Fruit fly (Drosophila melanogaster) S2 (cell line): ENCODE measurements around the gene CG31997.

Experiments used
- CG8478 ChIP-seq: fragments of >200 bp; optimal IDR thresholded peaks from 2 replicates; lab custom pipeline; 2018
- CTCF ChIP-seq, 2 experiments: fragments of >200 bp; optimal IDR thresholded peaks; 2 replicates each; lab custom pipeline; 2018

CG31997 gene

DNA sequence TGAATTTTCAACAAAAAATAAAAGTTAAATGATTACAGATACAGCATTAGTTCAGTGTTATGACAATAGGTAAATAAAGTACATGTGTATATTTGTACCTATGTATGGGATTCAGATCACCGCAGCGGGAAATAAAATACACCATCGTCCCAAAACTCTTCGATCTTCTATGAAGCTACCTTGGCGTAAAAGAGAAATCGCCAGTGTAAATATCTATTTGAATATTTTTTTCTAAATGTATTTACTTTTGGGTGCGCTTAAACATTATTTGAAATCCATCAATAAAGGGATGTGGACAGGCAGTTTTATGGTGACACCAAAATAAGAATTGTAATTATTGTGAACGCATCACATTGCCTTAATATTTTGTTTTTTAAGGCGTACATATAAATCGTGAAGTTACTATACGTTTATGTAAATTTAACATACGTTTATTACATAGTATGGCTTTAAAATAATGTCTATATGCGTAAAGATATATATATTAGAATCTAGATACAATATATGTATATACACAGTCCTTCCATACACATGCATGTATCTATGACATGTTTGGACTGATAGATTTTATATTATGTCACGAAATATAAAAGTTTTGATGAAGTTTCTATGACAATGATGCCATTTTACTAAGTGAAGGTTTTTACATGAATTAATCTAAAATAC is 23.8 kb downstream of the CG31997 start, which contains the start of gene anne:
Gene anne, plus strand, starts transcription at position 263 of the 666 bp plus-strand sequence.
- TF ChIP-seq CG8478 = no peak

DNA sequence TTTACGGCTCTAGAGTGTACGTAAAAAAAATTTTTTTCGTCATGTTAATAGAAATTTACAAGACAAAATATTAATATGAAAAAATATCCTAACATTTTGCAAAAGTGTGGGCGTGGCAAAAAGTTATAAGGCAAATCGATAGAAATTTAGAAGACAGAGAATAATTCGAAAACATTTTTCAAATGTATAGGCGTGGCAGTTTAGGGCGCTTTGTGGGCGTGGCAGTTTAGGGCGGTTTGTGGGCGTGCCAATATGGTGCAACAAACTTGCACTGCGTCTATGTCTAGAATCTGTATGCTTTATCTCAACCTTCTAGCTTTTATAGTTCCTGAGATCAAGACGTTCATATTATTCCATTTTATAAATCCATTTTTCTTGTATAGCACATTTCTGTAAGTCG is 24.9 kb downstream of the CG31997 start:
- no peak for TF ChIP-seq CG8478
- no peak for TF ChIP-seq CTCF (optimal IDR thresholded peaks at IDR 0.05; lab: Kevin White, UChicago)

DNA sequence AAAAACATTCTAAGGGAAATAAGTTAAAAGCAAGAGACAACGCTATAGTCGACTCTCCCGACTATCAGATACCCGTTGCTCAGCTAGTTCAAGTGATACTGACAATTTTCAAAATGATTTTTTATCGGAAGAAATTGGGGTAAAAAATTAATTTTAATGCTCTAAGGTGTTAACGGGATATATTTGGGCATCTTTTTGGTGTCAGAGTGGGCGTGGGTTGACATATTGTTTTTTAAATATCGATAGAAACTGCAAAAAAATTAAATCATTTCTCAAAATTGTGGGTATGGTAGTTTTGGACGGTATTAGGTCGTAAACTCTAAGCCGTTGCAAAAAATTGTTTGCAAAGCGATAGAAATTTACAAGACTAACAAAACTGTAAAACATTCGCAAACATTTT is 25.3 kb downstream of the CG31997 start:
- TF ChIP-seq CG8478 (no peak), CTCF (optimal IDR thresholded peaks at IDR 0.05; lab: Kevin White, UChicago) (no peak)

DNA sequence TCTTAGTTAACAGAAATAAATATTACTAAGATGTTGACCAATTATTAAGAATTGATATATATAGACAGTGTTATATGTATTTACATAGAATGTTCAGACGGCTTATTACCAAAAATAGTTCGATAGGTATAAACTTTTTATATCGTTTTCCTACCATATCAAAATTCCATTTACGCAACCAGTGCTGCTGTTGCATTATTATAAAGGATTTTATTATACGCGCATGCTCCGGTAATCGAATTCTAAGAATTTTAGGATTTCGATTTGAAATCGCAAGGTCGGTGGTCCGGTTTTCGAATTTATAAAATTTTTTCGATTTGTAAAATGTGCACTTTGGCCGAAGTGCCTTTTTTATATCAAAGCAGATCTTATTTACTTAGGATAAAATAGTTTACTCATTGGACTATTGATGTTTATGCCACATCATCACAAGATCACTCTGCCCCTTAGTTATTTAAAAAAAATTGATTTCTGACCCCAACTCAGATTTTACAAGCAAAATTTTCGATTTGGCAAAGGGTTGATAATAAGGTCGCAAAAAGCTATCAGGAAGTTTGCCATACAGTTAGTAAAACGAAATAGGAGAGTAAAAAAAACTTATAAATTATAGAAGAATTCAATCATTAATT is 26.1 kb downstream of the CG31997 start, which contains the start of gene Ank:
Gene Ank, minus strand, starts transcription at position 206 of the 629 bp plus-strand sequence.
- TF ChIP-seq CTCF (optimal IDR thresholded peaks at IDR 0.05; lab: Kevin White, UChicago) = no peak
- no peak for TF ChIP-seq CG8478

DNA sequence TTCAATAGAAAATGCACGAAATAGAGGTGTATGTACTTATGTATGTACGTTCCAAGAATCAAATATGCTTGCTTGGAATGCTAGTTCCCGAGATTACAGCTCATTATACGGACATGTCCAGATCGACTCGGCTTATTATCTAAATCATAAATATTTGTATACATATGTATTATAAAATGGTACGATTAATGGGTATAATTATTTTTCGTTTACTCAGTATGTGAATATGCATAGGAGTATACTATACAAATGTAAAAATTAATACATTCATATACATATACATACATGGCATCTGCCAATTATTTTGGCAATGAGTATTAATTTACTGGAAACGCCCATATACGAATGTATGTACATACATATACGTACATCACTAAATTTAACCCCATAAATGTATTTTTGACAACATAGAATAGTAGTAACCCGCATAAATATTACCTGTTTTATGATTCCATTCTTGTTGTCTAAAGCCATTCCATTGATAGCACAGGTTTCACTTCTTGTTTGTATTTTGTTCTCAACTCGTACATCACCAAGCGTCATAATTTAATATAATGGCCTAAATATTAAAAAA is 26.9 kb downstream of the CG31997 start:
- TF ChIP-seq CG8478 (no peak), CTCF (optimal IDR thresholded peaks at IDR 0.05; lab: Kevin White, UChicago) (no peak)
